Fruit fly (Drosophila melanogaster) whole organism, embryonic: ENCODE data around the gene TTLL4B.

ENCODE experiments used
- CG10565 ChIP-seq: fragments of 200-800 bp; sonication (Bioruptor generic); optimal IDR thresholded peaks from 3 replicates; lab custom pipeline; 2016; ENCODE audit warnings: missing biosample characterization, mild to moderate bottlenecking, missing genetic modification characterization
- CG10979 ChIP-seq: fragments of 200-800 bp; sonication (Bioruptor generic); optimal IDR thresholded peaks from 2 replicates; lab custom pipeline; 2018; ENCODE audit warnings: missing biosample characterization, mild to moderate bottlenecking, missing genetic modification characterization, moderate library complexity
- CG11723 ChIP-seq: fragments of 200-800 bp; sonication (Bioruptor generic); optimal IDR thresholded peaks from 2 replicates; lab custom pipeline; 2017; ENCODE audit warnings: missing biosample characterization, mild to moderate bottlenecking, missing genetic modification characterization
- CG14441 ChIP-seq: fragments of 200-800 bp; sonication (Bioruptor generic); IDR thresholded peaks from 2 replicates; pipeline ENCODE4 v1.3.6; 2022; ENCODE audit warnings: missing biosample characterization, missing genetic modification characterization
- CG14710 ChIP-seq: fragments of 200-800 bp; sonication (Bioruptor generic); optimal IDR thresholded peaks from 3 replicates; lab custom pipeline; 2019; ENCODE audit warnings: missing biosample characterization, mild to moderate bottlenecking, missing genetic modification characterization, moderate library complexity
- CG1647 ChIP-seq: fragments of 200-800 bp; sonication (Bioruptor generic); optimal IDR thresholded peaks from 3 replicates; lab custom pipeline; 2016; ENCODE audit warnings: missing biosample characterization, missing genetic modification characterization
- CG17186 ChIP-seq: fragments of 200-800 bp; sonication (Bioruptor generic); optimal IDR thresholded peaks from 3 replicates; lab custom pipeline; 2017; ENCODE audit warnings: missing biosample characterization, missing genetic modification reagents, missing genetic modification characterization
- CG2116 ChIP-seq: fragments of 200-800 bp; sonication (Bioruptor generic); optimal IDR thresholded peaks from 3 replicates; lab custom pipeline; 2018; ENCODE audit warnings: missing biosample characterization, mild to moderate bottlenecking, missing genetic modification characterization
- CG2712 ChIP-seq: fragments of 200-800 bp; optimal IDR thresholded peaks from 3 replicates; lab custom pipeline; 2019; ENCODE audit warnings: missing biosample characterization, mild to moderate bottlenecking, missing genetic modification characterization, moderate library complexity
- CG31388 ChIP-seq: fragments of 200-800 bp; sonication (Bioruptor generic); optimal IDR thresholded peaks from 2 replicates; lab custom pipeline; 2016; ENCODE audit warnings: missing biosample characterization, missing genetic modification characterization
- CG33557 ChIP-seq: fragments of 200-800 bp; sonication (Bioruptor generic); optimal IDR thresholded peaks from 2 replicates; lab custom pipeline; 2019; ENCODE audit warnings: missing biosample characterization, mild to moderate bottlenecking, missing genetic modification characterization, moderate library complexity
- CG42726 ChIP-seq: fragments of 200-800 bp; sonication (Bioruptor generic); IDR thresholded peaks from 2 replicates; pipeline ENCODE4 v1.3.6; 2022; ENCODE audit warnings: missing biosample characterization, missing genetic modification characterization; ENCODE audit not compliant: partially characterized antibody
- CG4328 ChIP-seq: fragments of 200-800 bp; sonication (Bioruptor generic); optimal IDR thresholded peaks from 3 replicates; lab custom pipeline; 2017; ENCODE audit warnings: missing biosample characterization, missing genetic modification reagents, missing genetic modification characterization
- CG4617 ChIP-seq: fragments of 200-800 bp; sonication (Bioruptor generic); optimal IDR thresholded peaks from 3 replicates; lab custom pipeline; 2016; ENCODE audit warnings: missing biosample characterization, missing genetic modification characterization, borderline replicate concordance
- CG7271 ChIP-seq: fragments of 200-800 bp; sonication (Bioruptor generic); optimal IDR thresholded peaks from 2 replicates; lab custom pipeline; 2018; ENCODE audit warnings: missing biosample characterization, mild to moderate bottlenecking, missing genetic modification characterization, moderate library complexity
- CG7372 ChIP-seq: fragments of 200-800 bp; sonication (Bioruptor generic); IDR thresholded peaks from 2 replicates; pipeline ENCODE4 v1.3.6; 2022; ENCODE audit warnings: missing biosample characterization, missing genetic modification characterization
- CG8765 ChIP-seq: fragments of 200-800 bp; sonication (Bioruptor generic); IDR thresholded peaks from 2 replicates; pipeline ENCODE4 v1.3.6; 2022; ENCODE audit warnings: missing biosample characterization, missing genetic modification characterization
- CG9609 ChIP-seq: fragments of 200-800 bp; sonication (Bioruptor generic); optimal IDR thresholded peaks from 3 replicates; lab custom pipeline; 2016; ENCODE audit warnings: missing biosample characterization, missing genetic modification characterization
- CG9797 ChIP-seq: fragments of 200-800 bp; sonication (Bioruptor generic); optimal IDR thresholded peaks from 3 replicates; lab custom pipeline; 2018; ENCODE audit warnings: missing biosample characterization, mild to moderate bottlenecking, missing genetic modification characterization
- Camta ChIP-seq: fragments of 200-800 bp; sonication (Bioruptor generic); optimal IDR thresholded peaks from 2 replicates; lab custom pipeline; 2016; ENCODE audit warnings: missing biosample characterization, missing genetic modification characterization
- Dek ChIP-seq: fragments of 200-800 bp; sonication (Bioruptor generic); optimal IDR thresholded peaks from 3 replicates; lab custom pipeline; 2019; ENCODE audit warnings: missing biosample characterization, mild to moderate bottlenecking, missing genetic modification characterization, moderate library complexity
- Dll ChIP-seq: fragments of 200-800 bp; sonication (Bioruptor generic); IDR thresholded peaks from 4 replicates; pipeline ENCODE4 v1.3.6; 2022; ENCODE audit warnings: missing biosample characterization, missing genetic modification characterization; ENCODE audit not compliant: partially characterized antibody
- Dp ChIP-seq: fragments of 200-800 bp; sonication (Bioruptor generic); optimal IDR thresholded peaks from 2 replicates; lab custom pipeline; 2018; ENCODE audit warnings: missing biosample characterization, mild to moderate bottlenecking, missing genetic modification characterization, moderate library complexity
- Dref ChIP-seq: fragments of 200-800 bp; sonication (Bioruptor generic); IDR thresholded peaks from 2 replicates; pipeline ENCODE4 v1.3.6; 2022; ENCODE audit warnings: missing biosample characterization, missing genetic modification characterization
- Elba2 ChIP-seq: fragments of 200-800 bp; sonication (Bioruptor generic); optimal IDR thresholded peaks from 3 replicates; lab custom pipeline; 2016; ENCODE audit warnings: missing biosample characterization, missing genetic modification characterization
- HLHmδ ChIP-seq: fragments of 200-800 bp; sonication (Bioruptor generic); optimal IDR thresholded peaks from 2 replicates; lab custom pipeline; 2018; ENCODE audit warnings: missing biosample characterization, mild to moderate bottlenecking, missing genetic modification characterization, moderate library complexity
- Hsf ChIP-seq: fragments of 200-800 bp; sonication (Bioruptor generic); optimal IDR thresholded peaks from 3 replicates; lab custom pipeline; 2016; ENCODE audit warnings: missing biosample characterization, missing genetic modification characterization
- Med ChIP-seq: fragments of 200-800 bp; sonication (Bioruptor generic); peaks from one replicate; lab custom pipeline; 2016; ENCODE audit warnings: missing biosample characterization, missing genetic modification characterization, mild to moderate bottlenecking, inconsistent platforms, moderate library complexity
- Mrtf ChIP-seq: fragments of 200-800 bp; sonication (Bioruptor generic); IDR thresholded peaks from 3 replicates; pipeline ENCODE4 v1.3.6; 2022; ENCODE audit warnings: missing biosample characterization, missing genetic modification characterization
- NFAT ChIP-seq: fragments of 200-800 bp; sonication (Bioruptor generic); IDR thresholded peaks from 2 replicates; pipeline ENCODE4 v1.3.6; 2022; ENCODE audit warnings: missing biosample characterization, missing genetic modification characterization
- Nf-YC ChIP-seq: fragments of 200-800 bp; optimal IDR thresholded peaks from 3 replicates; lab custom pipeline; 2019; ENCODE audit warnings: missing biosample characterization, mild to moderate bottlenecking, missing genetic modification characterization, moderate library complexity
- Ravus ChIP-seq: fragments of 200-800 bp; sonication (Bioruptor generic); IDR thresholded peaks from 2 replicates; pipeline ENCODE4 v1.3.6; 2022; ENCODE audit warnings: missing biosample characterization, missing genetic modification characterization
- Scr ChIP-seq: fragments of 200-800 bp; sonication (Bioruptor generic); IDR thresholded peaks from 2 replicates; pipeline ENCODE4 v1.3.6; 2022; ENCODE audit warnings: missing biosample characterization, missing genetic modification characterization; ENCODE audit not compliant: partially characterized antibody
- Sin3A ChIP-seq: fragments of >200 bp; optimal IDR thresholded peaks from 2 replicates; lab custom pipeline; 2018
- Sry-δ ChIP-seq: fragments of 200-800 bp; sonication (Bioruptor generic); optimal IDR thresholded peaks from 2 replicates; lab custom pipeline; 2016; ENCODE audit warnings: missing biosample characterization, missing genetic modification characterization
- cato ChIP-seq: fragments of 200-800 bp; sonication (Bioruptor generic); optimal IDR thresholded peaks from 2 replicates; lab custom pipeline; 2016; ENCODE audit warnings: missing biosample characterization, missing genetic modification characterization, borderline replicate concordance
- chinmo ChIP-seq: fragments of 200-800 bp; sonication (Bioruptor generic); IDR thresholded peaks from 4 replicates; pipeline ENCODE4 v1.3.6; 2022; ENCODE audit warnings: missing biosample characterization, missing genetic modification characterization; ENCODE audit not compliant: partially characterized antibody
- ci ChIP-seq: fragments of 200-800 bp; sonication (Bioruptor generic); IDR thresholded peaks from 3 replicates; pipeline ENCODE4 v1.3.6; 2022; ENCODE audit warnings: missing biosample characterization, missing genetic modification characterization
- croc ChIP-seq: fragments of 200-800 bp; sonication (Bioruptor generic); conservative IDR thresholded peaks from 3 replicates; pipeline ENCODE4 v1.3.6; 2022; ENCODE audit warnings: missing biosample characterization, missing genetic modification characterization
- ewg ChIP-seq: fragments of 200-800 bp; sonication (Bioruptor generic); optimal IDR thresholded peaks from 3 replicates; lab custom pipeline; 2017; ENCODE audit warnings: mild to moderate bottlenecking, missing biosample characterization, missing genetic modification reagents, missing genetic modification characterization
- fd102C ChIP-seq: fragments of 200-800 bp; sonication (Bioruptor generic); optimal IDR thresholded peaks from 2 replicates; lab custom pipeline; 2018; ENCODE audit warnings: missing biosample characterization, mild to moderate bottlenecking, missing genetic modification characterization, moderate library complexity
- gce ChIP-seq: fragments of 200-800 bp; sonication (Bioruptor generic); IDR thresholded peaks from 3 replicates; pipeline ENCODE4 v1.3.6; 2022; ENCODE audit warnings: missing biosample characterization, missing genetic modification characterization
- nmo ChIP-seq: fragments of 200-800 bp; sonication (Bioruptor generic); optimal IDR thresholded peaks from 2 replicates; lab custom pipeline; 2018; ENCODE audit warnings: missing biosample characterization, mild to moderate bottlenecking, missing genetic modification characterization, moderate library complexity
- pzg ChIP-seq: fragments of 200-800 bp; sonication (Bioruptor generic); optimal IDR thresholded peaks from 3 replicates; lab custom pipeline; 2018; ENCODE audit warnings: missing biosample characterization, mild to moderate bottlenecking, missing genetic modification characterization, moderate library complexity
- stwl ChIP-seq: fragments of 200-800 bp; sonication (Bioruptor generic); optimal IDR thresholded peaks from 3 replicates; lab custom pipeline; 2018; ENCODE audit warnings: missing biosample characterization, mild to moderate bottlenecking, missing genetic modification characterization, moderate library complexity
- tap ChIP-seq: fragments of 200-800 bp; optimal IDR thresholded peaks from 3 replicates; lab custom pipeline; 2019; ENCODE audit warnings: missing biosample characterization, mild to moderate bottlenecking, missing genetic modification characterization, moderate library complexity
- tna ChIP-seq: fragments of 200-800 bp; sonication (Bioruptor generic); IDR thresholded peaks from 2 replicates; pipeline ENCODE4 v1.3.6; 2022; ENCODE audit warnings: missing biosample characterization, missing genetic modification characterization; ENCODE audit not compliant: partially characterized antibody
- toy ChIP-seq: fragments of 200-800 bp; sonication (Bioruptor generic); IDR thresholded peaks from 2 replicates; pipeline ENCODE4 v1.3.6; 2022; ENCODE audit warnings: missing biosample characterization, missing genetic modification characterization
- twi ChIP-seq: fragments of 200-800 bp; optimal IDR thresholded peaks from 2 replicates; lab custom pipeline; 2019; ENCODE audit warnings: missing biosample characterization, mild to moderate bottlenecking, missing genetic modification characterization, moderate library complexity
- usp ChIP-seq: fragments of >200 bp; optimal IDR thresholded peaks from 2 replicates; lab custom pipeline; 2017; ENCODE audit warnings: missing biosample characterization, missing genetic modification characterization

Gene TTLL4B

DNA sequence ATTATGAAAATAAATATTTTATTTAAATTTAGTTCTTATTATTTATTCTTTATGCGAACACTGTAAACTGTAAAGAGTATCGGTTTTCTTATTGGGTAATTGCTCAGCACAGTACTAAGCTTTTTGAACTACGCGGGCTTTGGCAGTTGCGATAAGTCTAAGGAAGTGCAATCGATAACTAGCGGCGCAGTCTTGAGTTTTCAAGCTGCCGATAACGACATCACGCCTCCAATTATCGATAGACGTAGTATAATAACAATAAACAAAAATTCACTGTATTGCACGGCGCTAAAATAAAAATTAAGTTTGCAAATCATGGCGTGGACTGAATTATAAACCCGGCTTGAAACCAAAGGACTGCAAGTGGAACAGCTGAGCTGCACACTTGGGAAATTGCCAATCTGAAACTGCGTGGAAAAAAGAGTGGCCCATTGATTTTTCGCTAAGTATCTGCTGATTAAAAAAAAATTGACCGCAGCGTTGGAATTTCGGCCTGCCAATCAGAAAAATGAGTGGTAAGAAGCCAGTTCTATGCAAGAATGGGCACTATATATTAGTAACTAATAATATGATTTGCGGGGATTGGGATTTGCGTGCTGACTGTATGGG lies 5.1 kb downstream of the TTLL4B start, which contains the start of gene Cep97 (continued):
- peak; percentile 93; the same call in 3 of the 4 replicates for TF ChIP-seq chinmo (GFP tag; lab: Robert Waterston, UW)
- TF ChIP-seq stwl (tag; lab: Kevin White, UChicago): peak; percentile 62
- no peak for TF ChIP-seq CG9609
- TF ChIP-seq Sin3A (lab: Kevin White, UChicago): peak; percentile 50
- TF ChIP-seq CG2712: peak; percentile 23
- no peak for TF ChIP-seq twi
- no peak for TF ChIP-seq Hsf (GFP tag; lab: Kevin White, UChicago)
- peak; percentile 83 for TF ChIP-seq Dll (GFP tag; lab: Robert Waterston, UW)
- peak; percentile 18 for TF ChIP-seq ewg
- TF ChIP-seq Elba2 (GFP tag; lab: Kevin White, UChicago): peak; percentile 65
- no peak for TF ChIP-seq toy
- TF ChIP-seq pzg (GFP tag; lab: Kevin White, UChicago): peak; percentile 57
- TF ChIP-seq CG9797 (GFP tag; lab: Kevin White, UChicago): peak; percentile 1
- TF ChIP-seq ci: no peak
- no peak for TF ChIP-seq fd102C (GFP tag; lab: Kevin White, UChicago)
- TF ChIP-seq usp (GFP tag; lab: Kevin White, UChicago): no peak
- no peak for TF ChIP-seq CG11723
- peak; percentile 94 for TF ChIP-seq Dp (GFP tag; lab: Kevin White, UChicago)
- TF ChIP-seq CG33557 (GFP tag; lab: Kevin White, UChicago): no peak
- TF ChIP-seq cato (GFP tag; lab: Kevin White, UChicago): no peak
- no peak for TF ChIP-seq Dek (tag; lab: Kevin White, UChicago)
- TF ChIP-seq CG7271 (tag; lab: Kevin White, UChicago): no peak
- peak; percentile 95 for TF ChIP-seq CG2116 (GFP tag; lab: Kevin White, UChicago)
- peak; percentile 67 for TF ChIP-seq Sry-δ
- no peak for TF ChIP-seq Camta
- TF ChIP-seq Dref (GFP tag; lab: Robert Waterston, UW): peak; percentile 99
- no peak for TF ChIP-seq gce (GFP tag; lab: Robert Waterston, UW)
- TF ChIP-seq CG10565 (GFP tag; lab: Kevin White, UChicago): no peak
- no peak for TF ChIP-seq Nf-YC (tag; lab: Kevin White, UChicago)
- no peak for TF ChIP-seq CG10979
- TF ChIP-seq nmo (GFP tag; lab: Kevin White, UChicago): peak; percentile 20
- TF ChIP-seq CG14441 (GFP tag; lab: Robert Waterston, UW): no peak
- TF ChIP-seq CG31388: no peak
- no peak for TF ChIP-seq CG4328 (GFP tag; lab: Kevin White, UChicago)
- TF ChIP-seq tap (tag; lab: Kevin White, UChicago): no peak
- TF ChIP-seq Mrtf (GFP tag; lab: Robert Waterston, UW): no peak
- peak; percentile 20 for TF ChIP-seq CG14710 (tag; lab: Kevin White, UChicago)
- no peak for TF ChIP-seq HLHmδ (GFP tag; lab: Kevin White, UChicago)
- TF ChIP-seq Scr (GFP tag; lab: Robert Waterston, UW): peak; percentile 81
- TF ChIP-seq NFAT (GFP tag; lab: Robert Waterston, UW): no peak
- TF ChIP-seq CG4617 (GFP tag; lab: Kevin White, UChicago): peak; percentile 74
- TF ChIP-seq CG8765 (GFP tag; lab: Robert Waterston, UW): no peak
- TF ChIP-seq CG1647 (GFP tag; lab: Kevin White, UChicago): no peak
- peak; percentile 29 for TF ChIP-seq Med (GFP tag; lab: Kevin White, UChicago)
- TF ChIP-seq CG42726: peak; percentile 60; the same call in 1 of the 2 replicates
- no peak for TF ChIP-seq Ravus (GFP tag; lab: Robert Waterston, UW)
- TF ChIP-seq CG17186 (GFP tag; lab: Kevin White, UChicago): peak; percentile 32
- peak; percentile 97 for TF ChIP-seq tna (GFP tag; lab: Robert Waterston, UW)
- no peak for TF ChIP-seq CG7372 (GFP tag; lab: Robert Waterston, UW)
- TF ChIP-seq croc (GFP tag; lab: Robert Waterston, UW): no peak
